Worm (Caenorhabditis elegans) whole organism, L1 larva: ENCODE measurements around the gene F48E8.8.
A peak's percentile ranks its signal among the peaks of the same experiment; 100 is the strongest.

Source experiments
- C04F5.9 ChIP-seq: sonication (generic microtip); optimal IDR thresholded peaks from 2 replicates; lab custom pipeline; 2016; ENCODE audit warnings: missing genetic modification characterization, missing compliant biosample characterization
- C16A3.4 ChIP-seq: fragments of 150-350 bp; optimal IDR thresholded peaks from 2 replicates; lab custom pipeline; 2014; ENCODE audit warnings: missing biosample characterization, missing genetic modification characterization
- C34B4.2 ChIP-seq: sonication (generic microtip); optimal IDR thresholded peaks from 2 replicates; lab custom pipeline; 2017; ENCODE audit warnings: mild to moderate bottlenecking, missing genetic modification characterization, missing compliant biosample characterization
- Y116A8C.19 ChIP-seq: sonication (generic microtip); optimal IDR thresholded peaks from 2 replicates; lab custom pipeline; 2016; ENCODE audit warnings: missing compliant biosample characterization, missing genetic modification characterization, borderline replicate concordance
- aha-1 ChIP-seq: fragments of 150-350 bp; optimal IDR thresholded peaks from 2 replicates; lab custom pipeline; 2014; ENCODE audit warnings: missing biosample characterization, missing genetic modification characterization
- alr-1 ChIP-seq: fragments of 200-800 bp; sonication (Bioruptor generic); optimal IDR thresholded peaks from 2 replicates; lab custom pipeline; 2018; ENCODE audit warnings: borderline replicate concordance, mild to moderate bottlenecking, missing genetic modification characterization, missing compliant biosample characterization
- ama-1 ChIP-seq: fragments of 150-350 bp; optimal IDR thresholded peaks from 2 replicates; lab custom pipeline; 2014
- blmp-1 ChIP-seq: fragments of 150-350 bp; optimal IDR thresholded peaks from 2 replicates; lab custom pipeline; 2014; ENCODE audit warnings: missing biosample characterization, missing genetic modification characterization
- ceh-63 ChIP-seq: fragments of 200-800 bp; sonication (Bioruptor generic); optimal IDR thresholded peaks from 2 replicates; lab custom pipeline; 2018; ENCODE audit warnings: mild to moderate bottlenecking, missing genetic modification characterization, missing compliant biosample characterization
- ceh-8 ChIP-seq: fragments of 200-800 bp; sonication (Bioruptor generic); optimal IDR thresholded peaks from 2 replicates; lab custom pipeline; 2018; ENCODE audit warnings: mild to moderate bottlenecking, missing genetic modification characterization, moderate library complexity, missing compliant biosample characterization
- ceh-88 ChIP-seq: fragments of 200-800 bp; sonication (Bioruptor generic); IDR thresholded peaks from 2 replicates; pipeline ENCODE4 v1.3.6; 2022; ENCODE audit warnings: missing genetic modification characterization, missing compliant biosample characterization
- ces-1 ChIP-seq: fragments of 150-350 bp; optimal IDR thresholded peaks from 2 replicates; lab custom pipeline; 2014; ENCODE audit warnings: missing biosample characterization, missing genetic modification reagents, missing genetic modification characterization
- efl-1 ChIP-seq, 4 experiments: fragments of 150-350 bp; optimal IDR thresholded peaks in 3 of 4; peaks in 1 of 4; 1 replicate in 1 of 4; 2 replicates in 3 of 4; lab custom pipeline; 2014; ENCODE audit warnings: missing biosample characterization in 2 of 4, missing genetic modification characterization in 2 of 4, missing genetic modification reagents in 2 of 4
- egl-27 ChIP-seq, 2 experiments: fragments of 150-350 bp in 1 of 2; sonication (generic microtip); optimal IDR thresholded peaks; 3 replicates each; lab custom pipeline; 2017 to 2018; ENCODE audit warnings: missing biosample characterization in 2 of 2, missing genetic modification characterization in 2 of 2, missing genetic modification reagents in 2 of 2
- elt-3 ChIP-seq, 6 experiments: fragments of 150-350 bp in 1 of 6; sonication (generic microtip); optimal IDR thresholded peaks; 2 replicates each; lab custom pipeline; 2017 to 2018; ENCODE audit warnings: missing biosample characterization in 6 of 6, missing genetic modification characterization in 6 of 6, inconsistent platforms in 1 of 6
- fkh-8 ChIP-seq: sonication (generic microtip); optimal IDR thresholded peaks from 2 replicates; lab custom pipeline; 2016; ENCODE audit warnings: mild to moderate bottlenecking, missing genetic modification characterization, missing compliant biosample characterization
- grh-1 ChIP-seq: fragments of 200-800 bp; sonication (Bioruptor generic); IDR thresholded peaks from 2 replicates; pipeline ENCODE4 v1.3.6; 2022; ENCODE audit warnings: missing genetic modification reagents, missing genetic modification characterization, missing compliant biosample characterization
- isw-1 ChIP-seq: fragments of 200-800 bp; sonication (Bioruptor generic); IDR thresholded peaks from 2 replicates; pipeline ENCODE4 v1.3.6; 2022; ENCODE audit warnings: missing genetic modification characterization, missing compliant biosample characterization
- jun-1 ChIP-seq: fragments of 150-350 bp; optimal IDR thresholded peaks from 2 replicates; lab custom pipeline; 2014; ENCODE audit warnings: missing biosample characterization, missing genetic modification reagents, missing genetic modification characterization
- lin-13 ChIP-seq: fragments of 150-350 bp; optimal IDR thresholded peaks from 2 replicates; lab custom pipeline; 2014; ENCODE audit warnings: missing biosample characterization, missing genetic modification reagents, missing genetic modification characterization
- lin-15B ChIP-seq: fragments of 150-350 bp; sonication (generic microtip); optimal IDR thresholded peaks from 3 replicates; lab custom pipeline; 2014; ENCODE audit warnings: missing biosample characterization, missing genetic modification characterization
- lin-35 ChIP-seq, 2 experiments: fragments of 150-350 bp; optimal IDR thresholded peaks; 2 replicates each; lab custom pipeline; 2014; ENCODE audit warnings: missing biosample characterization in 2 of 2, missing genetic modification characterization in 2 of 2, missing genetic modification reagents in 2 of 2
- mef-2 ChIP-seq: fragments of 150-350 bp; optimal IDR thresholded peaks from 2 replicates; lab custom pipeline; 2014; ENCODE audit warnings: missing biosample characterization, missing genetic modification characterization
- mep-1 ChIP-seq: fragments of 150-350 bp; optimal IDR thresholded peaks from 2 replicates; lab custom pipeline; 2014; ENCODE audit warnings: missing biosample characterization, missing genetic modification characterization
- nhr-11 ChIP-seq: fragments of 150-350 bp; optimal IDR thresholded peaks from 2 replicates; lab custom pipeline; 2014; ENCODE audit warnings: missing biosample characterization, missing genetic modification characterization
- nhr-12 ChIP-seq: sonication (generic microtip); optimal IDR thresholded peaks from 2 replicates; lab custom pipeline; 2017; ENCODE audit warnings: missing biosample characterization, missing genetic modification characterization
- nhr-19 ChIP-seq: fragments of 200-800 bp; sonication (Bioruptor generic); conservative IDR thresholded peaks from 2 replicates; pipeline ENCODE4 v1.3.6; 2022; ENCODE audit warnings: missing genetic modification characterization, missing compliant biosample characterization
- nhr-20 ChIP-seq: sonication (generic microtip); optimal IDR thresholded peaks from 2 replicates; lab custom pipeline; 2016; ENCODE audit warnings: mild to moderate bottlenecking, missing genetic modification characterization, missing compliant biosample characterization
- nhr-237 ChIP-seq: fragments of 150-350 bp; optimal IDR thresholded peaks from 2 replicates; lab custom pipeline; 2014; ENCODE audit warnings: missing biosample characterization, missing genetic modification characterization
- nhr-28 ChIP-seq: fragments of 150-350 bp; optimal IDR thresholded peaks from 2 replicates; lab custom pipeline; 2014; ENCODE audit warnings: missing biosample characterization, missing genetic modification characterization
- nhr-71 ChIP-seq: sonication (generic microtip); optimal IDR thresholded peaks from 2 replicates; lab custom pipeline; 2016; ENCODE audit warnings: mild to moderate bottlenecking, missing genetic modification characterization, moderate library complexity, missing compliant biosample characterization
- nhr-76 ChIP-seq: sonication (generic microtip); optimal IDR thresholded peaks from 2 replicates; lab custom pipeline; 2017; ENCODE audit warnings: missing biosample characterization, missing genetic modification characterization
- nhr-77 ChIP-seq: fragments of 150-350 bp; optimal IDR thresholded peaks from 2 replicates; lab custom pipeline; 2014; ENCODE audit warnings: missing biosample characterization, missing genetic modification characterization
- nhr-90 ChIP-seq: sonication (generic microtip); optimal IDR thresholded peaks from 2 replicates; lab custom pipeline; 2016; ENCODE audit warnings: mild to moderate bottlenecking, missing genetic modification characterization, missing compliant biosample characterization; ENCODE audit not compliant: poor library complexity
- pax-3 ChIP-seq: fragments of 200-800 bp; sonication (Bioruptor generic); optimal IDR thresholded peaks from 2 replicates; lab custom pipeline; 2018; ENCODE audit warnings: mild to moderate bottlenecking, missing genetic modification characterization, moderate library complexity, missing compliant biosample characterization
- skn-1 ChIP-seq: fragments of 150-350 bp; optimal IDR thresholded peaks from 2 replicates; lab custom pipeline; 2014; ENCODE audit warnings: missing biosample characterization, missing genetic modification characterization
- snpc-4 ChIP-seq: fragments of 150-350 bp; optimal IDR thresholded peaks from 2 replicates; lab custom pipeline; 2014; ENCODE audit warnings: missing biosample characterization, missing genetic modification characterization
- snu-23 ChIP-seq: sonication (generic microtip); optimal IDR thresholded peaks from 2 replicates; lab custom pipeline; 2016; ENCODE audit warnings: missing genetic modification characterization, missing compliant biosample characterization
- sox-4 ChIP-seq: sonication (generic microtip); optimal IDR thresholded peaks from 2 replicates; lab custom pipeline; 2016; ENCODE audit warnings: missing genetic modification characterization, missing compliant biosample characterization
- sup-37 ChIP-seq: fragments of 200-800 bp; sonication (Bioruptor generic); optimal IDR thresholded peaks from 2 replicates; lab custom pipeline; 2018; ENCODE audit warnings: mild to moderate bottlenecking, missing genetic modification characterization, missing compliant biosample characterization
- tbx-2 ChIP-seq: sonication (generic microtip); optimal IDR thresholded peaks from 2 replicates; lab custom pipeline; 2016; ENCODE audit warnings: missing genetic modification characterization, missing compliant biosample characterization
- tlp-1 ChIP-seq: fragments of 150-350 bp; optimal IDR thresholded peaks from 2 replicates; lab custom pipeline; 2014; ENCODE audit warnings: missing biosample characterization, missing genetic modification characterization
- unc-130 ChIP-seq: fragments of 150-350 bp; optimal IDR thresholded peaks from 2 replicates; lab custom pipeline; 2017; ENCODE audit warnings: missing biosample characterization, missing genetic modification characterization, inconsistent platforms
- unc-62 ChIP-seq: fragments of 150-350 bp; optimal IDR thresholded peaks from 2 replicates; lab custom pipeline; 2014; ENCODE audit warnings: missing biosample characterization, missing genetic modification reagents, missing genetic modification characterization
- unc-98 ChIP-seq: fragments of 200-800 bp; sonication (Bioruptor generic); IDR thresholded peaks from 2 replicates; pipeline ENCODE4 v1.3.6; 2022; ENCODE audit warnings: missing genetic modification characterization, missing compliant biosample characterization
- xbp-1 ChIP-seq: sonication (generic microtip); optimal IDR thresholded peaks from 2 replicates; lab custom pipeline; 2016; ENCODE audit warnings: missing genetic modification characterization, missing compliant biosample characterization
- zag-1 ChIP-seq: fragments of 150-350 bp; optimal IDR thresholded peaks from 2 replicates; lab custom pipeline; 2014; ENCODE audit warnings: missing biosample characterization, missing genetic modification characterization
- ztf-4 ChIP-seq: fragments of 150-350 bp; optimal IDR thresholded peaks from 2 replicates; lab custom pipeline; 2014; ENCODE audit warnings: missing biosample characterization, missing genetic modification characterization

F48E8.8 gene

DNA sequence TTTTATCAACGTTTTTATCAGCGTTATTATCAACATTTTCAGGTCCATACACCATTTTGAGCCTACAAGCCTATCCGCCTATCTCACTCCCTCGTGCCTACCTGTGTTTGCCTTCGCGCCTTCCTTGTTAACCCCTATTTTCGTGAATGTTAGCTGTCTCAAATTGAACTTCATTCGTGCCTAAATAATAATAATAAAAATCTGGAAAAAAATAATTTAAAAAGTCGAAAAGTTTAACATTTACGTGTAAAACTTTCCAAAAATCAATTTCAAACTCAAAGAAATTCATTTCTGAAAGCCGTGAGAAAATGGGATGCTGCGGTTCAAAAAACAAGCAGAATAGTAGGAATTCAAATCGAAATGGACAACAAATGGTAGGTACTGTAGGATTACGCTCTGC is 28.4 kb upstream of the F48E8.8 start, which contains the start of gene R02F2.10:
TSS of gene R02F2.10 (plus strand) at position 301 of the 400 bp plus-strand sequence.
- TF ChIP-seq blmp-1 (tag; lab: Kevin White, UChicago) (no peak), ama-1 (lab: Kevin White, UChicago) (no peak), C16A3.4 (tag; lab: Kevin White, UChicago) (no peak), nhr-11 (tag; lab: Kevin White, UChicago) (no peak), zag-1 (tag; lab: Kevin White, UChicago) (no peak), nhr-77 (tag; lab: Kevin White, UChicago) (no peak), lin-35 (GFP tag; optimal IDR thresholded peaks at IDR 0.05; lab: Kevin White, UChicago) (no peak), snpc-4 (tag; lab: Kevin White, UChicago) (no peak), mep-1 (tag; lab: Kevin White, UChicago) (no peak), nhr-237 (tag; lab: Kevin White, UChicago) (no peak), pax-3 (tag; lab: Kevin White, UChicago) (no peak), alr-1 (tag; lab: Kevin White, UChicago) (no peak), lin-15B (tag; lab: Kevin White, UChicago) (no peak), fkh-8 (tag; lab: Kevin White, UChicago) (no peak), aha-1 (no peak), sup-37 (GFP tag; lab: Kevin White, UChicago) (no peak)

DNA sequence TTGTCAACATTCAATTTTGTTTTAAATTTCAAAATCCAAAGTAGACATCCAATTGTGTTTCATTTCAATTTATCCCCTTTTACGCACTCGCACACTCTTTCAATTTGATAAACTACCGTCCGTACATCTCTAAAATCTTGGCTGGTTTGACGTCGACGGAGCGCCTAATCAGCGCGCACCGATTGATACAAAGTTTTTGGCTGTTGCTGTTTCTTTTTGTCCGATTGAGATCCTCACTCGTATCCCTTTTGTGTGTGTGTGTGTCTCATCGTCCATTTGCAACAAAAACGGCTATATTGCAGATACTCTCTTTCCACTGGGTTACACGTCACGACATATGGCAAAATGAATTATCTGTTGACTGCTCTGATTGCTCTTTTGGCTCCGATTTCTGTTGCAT is 24.6 kb upstream of the F48E8.8 start, which contains the start of gene lon-1:
TSS of gene lon-1 (plus strand) at position 301 of the 400 bp plus-strand sequence.
- TF ChIP-seq blmp-1 (tag; lab: Kevin White, UChicago) (peak; percentile 34), unc-62 (no peak)

DNA sequence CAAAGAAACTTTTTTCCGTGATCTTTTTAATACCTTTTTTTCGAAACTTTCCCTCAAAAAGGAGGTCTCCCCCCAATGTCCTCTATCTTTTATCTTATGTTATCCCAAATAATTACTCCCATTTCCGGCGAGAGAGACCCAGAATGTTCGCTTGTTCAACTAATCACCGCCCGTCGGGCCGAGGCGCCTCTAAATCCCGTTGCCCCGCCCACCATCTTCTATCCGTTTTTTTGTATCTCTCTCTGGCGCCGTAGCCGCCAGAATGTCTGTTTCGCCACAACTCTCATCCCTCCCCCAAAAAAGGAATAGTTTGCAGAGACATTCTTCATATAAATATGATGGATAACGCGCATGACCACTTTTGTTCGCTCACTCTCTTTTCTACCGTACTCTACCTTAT is 23.1 kb upstream of the F48E8.8 start:
- no peak for TF ChIP-seq aha-1
- TF ChIP-seq nhr-90 (tag; lab: Kevin White, UChicago), result peak; percentile 54
- no peak for TF ChIP-seq nhr-12
- no peak for TF ChIP-seq ces-1
- TF ChIP-seq tbx-2 (tag; lab: Kevin White, UChicago), result no peak
- no peak for TF ChIP-seq unc-98 (GFP tag; lab: Robert Waterston, UW)
- TF ChIP-seq C04F5.9 (tag; lab: Kevin White, UChicago), result no peak
- TF ChIP-seq egl-27 (tag; optimal IDR thresholded peaks at IDR 0.05; lab: Kevin White, UChicago), result no peak
- no peak for TF ChIP-seq skn-1
- no peak for TF ChIP-seq jun-1 (tag; lab: Kevin White, UChicago)
- TF ChIP-seq nhr-19 (GFP tag; lab: Robert Waterston, UW), result 0 out of 2 replicates have a peak, but pooled peaks have one; percentile 8
- TF ChIP-seq nhr-11 (tag; lab: Kevin White, UChicago), result no peak
- peak; percentile 51 for TF ChIP-seq snu-23 (GFP tag; lab: Kevin White, UChicago)
- no peak for TF ChIP-seq nhr-28 (tag; lab: Kevin White, UChicago)
- no peak for TF ChIP-seq ceh-63 (GFP tag; lab: Kevin White, UChicago)
- TF ChIP-seq nhr-76 (tag; lab: Kevin White, UChicago), result no peak
- TF ChIP-seq ceh-8 (GFP tag; lab: Kevin White, UChicago), result no peak
- TF ChIP-seq mef-2, result no peak
- TF ChIP-seq ceh-88 (GFP tag; lab: Robert Waterston, UW), result no peak
- TF ChIP-seq nhr-20, result peak; percentile 59
- TF ChIP-seq Y116A8C.19, result no peak
- TF ChIP-seq sup-37 (GFP tag; lab: Kevin White, UChicago), result no peak
- no peak for TF ChIP-seq ztf-4
- TF ChIP-seq alr-1 (tag; lab: Kevin White, UChicago), result no peak
- no peak for TF ChIP-seq tlp-1 (tag; lab: Kevin White, UChicago)
- TF ChIP-seq nhr-77 (tag; lab: Kevin White, UChicago), result no peak
- TF ChIP-seq unc-130, result no peak
- peak; percentile 49; the same call in 1 of the 2 replicates for TF ChIP-seq grh-1
- no peak for TF ChIP-seq efl-1 (optimal IDR thresholded peaks at IDR 0.05; lab: Kevin White, UChicago)
- TF ChIP-seq efl-1 (GFP tag; optimal IDR thresholded peaks at IDR 0.05 in 1 of 2; lab: Kevin White, UChicago), result no peak
- TF ChIP-seq C34B4.2 (tag; lab: Kevin White, UChicago), result no peak
- TF ChIP-seq xbp-1 (tag; lab: Kevin White, UChicago), result no peak
- peak in 5 of 6 experiments; percentile 60 to 87 (median 76) for TF ChIP-seq elt-3 (tag; optimal IDR thresholded peaks at IDR 0.05; lab: Kevin White, UChicago)
- TF ChIP-seq mep-1 (tag; lab: Kevin White, UChicago), result peak; percentile 14
- TF ChIP-seq nhr-71, result peak; percentile 61
- TF ChIP-seq sox-4 (tag; lab: Kevin White, UChicago), result no peak
- no peak for TF ChIP-seq fkh-8 (tag; lab: Kevin White, UChicago)
- peak; percentile 90 for TF ChIP-seq blmp-1 (tag; lab: Kevin White, UChicago)
- TF ChIP-seq lin-13 (GFP tag; lab: Kevin White, UChicago), result no peak
- TF ChIP-seq isw-1 (GFP tag; lab: Robert Waterston, UW), result no peak
